Fruit fly (Drosophila melanogaster) whole organism, embryonic: ENCODE data around the gene Gyf.
A peak's percentile ranks its signal among the peaks of the same experiment; 100 is the strongest.

Source experiments
- Abd-B ChIP-seq: fragments of 200-800 bp; sonication (Bioruptor generic); optimal IDR thresholded peaks from 2 replicates; lab custom pipeline; 2018; ENCODE audit warnings: missing biosample characterization, mild to moderate bottlenecking, missing genetic modification characterization, moderate library complexity
- B-H2 ChIP-seq: fragments of 200-800 bp; sonication (Bioruptor generic); optimal IDR thresholded peaks from 2 replicates; lab custom pipeline; 2018; ENCODE audit warnings: missing biosample characterization, mild to moderate bottlenecking, missing genetic modification characterization
- Bteb2 ChIP-seq: fragments of 200-800 bp; sonication (Bioruptor generic); optimal IDR thresholded peaks from 2 replicates; lab custom pipeline; 2016; ENCODE audit warnings: missing biosample characterization, missing genetic modification characterization
- C15 ChIP-seq: fragments of 200-800 bp; sonication (Bioruptor generic); IDR thresholded peaks from 3 replicates; pipeline ENCODE4 v1.3.6; 2022; ENCODE audit warnings: missing biosample characterization, missing genetic modification characterization
- CG10543 ChIP-seq: fragments of 200-800 bp; sonication (Bioruptor generic); optimal IDR thresholded peaks from 3 replicates; lab custom pipeline; 2017; ENCODE audit warnings: missing biosample characterization, mild to moderate bottlenecking, missing genetic modification characterization, moderate library complexity
- CG10654 ChIP-seq: fragments of 200-800 bp; sonication (Bioruptor generic); optimal IDR thresholded peaks from 2 replicates; lab custom pipeline; 2016; ENCODE audit warnings: missing biosample characterization, missing genetic modification characterization
- CG12744 ChIP-seq: fragments of 200-800 bp; sonication (Bioruptor generic); optimal IDR thresholded peaks from 2 replicates; lab custom pipeline; 2016; ENCODE audit warnings: missing biosample characterization, missing genetic modification characterization
- CG13123 ChIP-seq: fragments of 200-800 bp; sonication (Bioruptor generic); optimal IDR thresholded peaks from 2 replicates; lab custom pipeline; 2016; ENCODE audit warnings: missing biosample characterization, missing genetic modification characterization
- CG15479 ChIP-seq: fragments of 200-800 bp; sonication (Bioruptor generic); optimal IDR thresholded peaks from 3 replicates; lab custom pipeline; 2019; ENCODE audit warnings: missing biosample characterization, mild to moderate bottlenecking, missing genetic modification characterization, moderate library complexity
- CG15514 ChIP-seq: fragments of 200-800 bp; sonication (Bioruptor generic); optimal IDR thresholded peaks from 3 replicates; lab custom pipeline; 2017; ENCODE audit warnings: missing biosample characterization, missing genetic modification characterization, mild to moderate bottlenecking, moderate library complexity, missing genetic modification reagents
- CG15601 ChIP-seq: fragments of 200-800 bp; sonication (Bioruptor generic); optimal IDR thresholded peaks from 3 replicates; lab custom pipeline; 2019; ENCODE audit warnings: missing biosample characterization, mild to moderate bottlenecking, missing genetic modification characterization, moderate library complexity
- CG17912 ChIP-seq: fragments of 200-800 bp; sonication (Bioruptor generic); optimal IDR thresholded peaks from 2 replicates; lab custom pipeline; 2018; ENCODE audit warnings: missing biosample characterization, mild to moderate bottlenecking, missing genetic modification characterization
- CG34376 ChIP-seq: fragments of 200-800 bp; sonication (Bioruptor generic); optimal IDR thresholded peaks from 2 replicates; lab custom pipeline; 2018; ENCODE audit warnings: missing biosample characterization, mild to moderate bottlenecking, missing genetic modification characterization
- CG6175 ChIP-seq: fragments of 200-800 bp; sonication (Bioruptor generic); IDR thresholded peaks from 3 replicates; pipeline ENCODE4 v1.3.6; 2022; ENCODE audit warnings: missing biosample characterization, missing genetic modification characterization
- CG6791 ChIP-seq: fragments of 200-800 bp; sonication (Bioruptor generic); IDR thresholded peaks from 3 replicates; pipeline ENCODE4 v1.3.6; 2022; ENCODE audit warnings: missing biosample characterization, missing genetic modification characterization; ENCODE audit not compliant: partially characterized antibody
- CG8944 ChIP-seq: fragments of 200-800 bp; sonication (Bioruptor generic); optimal IDR thresholded peaks from 3 replicates; lab custom pipeline; 2016; ENCODE audit warnings: missing biosample characterization, missing genetic modification characterization
- Deaf1 ChIP-seq: fragments of 200-800 bp; optimal IDR thresholded peaks from 3 replicates; lab custom pipeline; 2019; ENCODE audit warnings: missing biosample characterization, mild to moderate bottlenecking, missing genetic modification characterization, moderate library complexity
- Dek ChIP-seq: fragments of 200-800 bp; sonication (Bioruptor generic); optimal IDR thresholded peaks from 3 replicates; lab custom pipeline; 2019; ENCODE audit warnings: missing biosample characterization, mild to moderate bottlenecking, missing genetic modification characterization, moderate library complexity
- Dip2 ChIP-seq: fragments of 200-800 bp; sonication (Bioruptor generic); IDR thresholded peaks from 2 replicates; pipeline ENCODE4 v1.3.6; 2022; ENCODE audit warnings: missing biosample characterization, missing genetic modification characterization
- Dll ChIP-seq: fragments of 200-800 bp; sonication (Bioruptor generic); IDR thresholded peaks from 4 replicates; pipeline ENCODE4 v1.3.6; 2022; ENCODE audit warnings: missing biosample characterization, missing genetic modification characterization; ENCODE audit not compliant: partially characterized antibody
- Doc2 ChIP-seq: fragments of 200-800 bp; sonication (Bioruptor generic); IDR thresholded peaks from 2 replicates; pipeline ENCODE4 v1.3.6; 2022; ENCODE audit warnings: missing biosample characterization, missing genetic modification characterization
- Ets65A ChIP-seq: fragments of 200-800 bp; sonication (Bioruptor generic); peaks from one replicate; lab custom pipeline; 2016; ENCODE audit warnings: missing biosample characterization, missing genetic modification characterization
- HLHmδ ChIP-seq: fragments of 200-800 bp; sonication (Bioruptor generic); optimal IDR thresholded peaks from 2 replicates; lab custom pipeline; 2018; ENCODE audit warnings: missing biosample characterization, mild to moderate bottlenecking, missing genetic modification characterization, moderate library complexity
- Hr39 ChIP-seq: fragments of >200 bp; optimal IDR thresholded peaks from 2 replicates; lab custom pipeline; 2017
- Hr78 ChIP-seq, 2 experiments: fragments of 200-800 bp in 1 of 2; fragments of >200 bp in 1 of 2; sonication (Bioruptor generic) in 1 of 2; optimal IDR thresholded peaks; 2 replicates each; lab custom pipeline; 2017 to 2019; ENCODE audit warnings: missing biosample characterization in 2 of 2, missing genetic modification characterization in 2 of 2, mild to moderate bottlenecking in 1 of 2, moderate library complexity in 1 of 2
- Mes4 ChIP-seq: fragments of 200-800 bp; sonication (Bioruptor generic); optimal IDR thresholded peaks from 2 replicates; lab custom pipeline; 2016; ENCODE audit warnings: missing biosample characterization, missing genetic modification characterization
- NC2β ChIP-seq: fragments of 200-800 bp; sonication (Bioruptor generic); optimal IDR thresholded peaks from 2 replicates; lab custom pipeline; 2016; ENCODE audit warnings: missing biosample characterization, missing genetic modification characterization
- Nf-YB ChIP-seq: fragments of 200-800 bp; sonication (Bioruptor generic); optimal IDR thresholded peaks from 3 replicates; lab custom pipeline; 2019; ENCODE audit warnings: missing biosample characterization, mild to moderate bottlenecking, missing genetic modification characterization, moderate library complexity
- ab ChIP-seq: fragments of 200-800 bp; sonication (Bioruptor generic); optimal IDR thresholded peaks from 2 replicates; lab custom pipeline; 2016; ENCODE audit warnings: missing biosample characterization, missing genetic modification characterization
- abd-A ChIP-seq: fragments of 200-800 bp; sonication (Bioruptor generic); optimal IDR thresholded peaks from 3 replicates; lab custom pipeline; 2019; ENCODE audit warnings: missing biosample characterization, mild to moderate bottlenecking, missing genetic modification characterization, moderate library complexity
- ash1 ChIP-seq: fragments of 200-800 bp; sonication (Bioruptor generic); optimal IDR thresholded peaks from 2 replicates; lab custom pipeline; 2018; ENCODE audit warnings: missing biosample characterization, mild to moderate bottlenecking, missing genetic modification characterization
- cad ChIP-seq: fragments of >200 bp; optimal IDR thresholded peaks from 2 replicates; lab custom pipeline; 2017; ENCODE audit warnings: missing biosample characterization, missing genetic modification characterization
- caup ChIP-seq: fragments of 200-800 bp; sonication (Bioruptor generic); optimal IDR thresholded peaks from 3 replicates; lab custom pipeline; 2017; ENCODE audit warnings: missing biosample characterization, mild to moderate bottlenecking, missing genetic modification characterization, moderate library complexity; ENCODE audit not compliant: severe bottlenecking
- chm ChIP-seq: fragments of 200-800 bp; sonication (Bioruptor generic); IDR thresholded peaks from 2 replicates; pipeline ENCODE4 v1.3.6; 2022; ENCODE audit warnings: missing biosample characterization, missing genetic modification characterization
- danr ChIP-seq: fragments of 200-800 bp; sonication (Bioruptor generic); IDR thresholded peaks from 2 replicates; pipeline ENCODE4 v1.3.6; 2022; ENCODE audit warnings: missing biosample characterization, missing genetic modification characterization
- dpn ChIP-seq, 2 experiments: fragments of 200-800 bp; sonication (Bioruptor generic); optimal IDR thresholded peaks; 3 replicates each; lab custom pipeline; 2016; ENCODE audit warnings: missing biosample characterization in 2 of 2, missing genetic modification characterization in 2 of 2
- ems ChIP-seq: fragments of 200-800 bp; sonication (Bioruptor generic); optimal IDR thresholded peaks from 3 replicates; lab custom pipeline; 2016; ENCODE audit warnings: missing biosample characterization, missing genetic modification characterization
- her ChIP-seq: fragments of 200-800 bp; sonication (Bioruptor generic); optimal IDR thresholded peaks from 2 replicates; lab custom pipeline; 2016; ENCODE audit warnings: missing biosample characterization, missing genetic modification characterization
- hkb ChIP-seq, 2 experiments: fragments of 200-800 bp in 1 of 2; fragments of >200 bp in 1 of 2; sonication (Bioruptor generic) in 1 of 2; IDR thresholded peaks in 1 of 2; optimal IDR thresholded peaks in 1 of 2; 2 replicates each; pipeline versions ENCODE4 v1.3.6 to Lab custom; 2017 to 2022; ENCODE audit warnings: missing biosample characterization in 1 of 2, missing genetic modification characterization in 1 of 2
- insv ChIP-seq, 2 experiments: fragments of 200-800 bp; sonication (Bioruptor generic); optimal IDR thresholded peaks; 3 replicates each; lab custom pipeline; 2016 to 2018; ENCODE audit warnings: missing biosample characterization in 2 of 2, missing genetic modification characterization in 2 of 2
- lola ChIP-seq, 3 experiments: fragments of >200 bp in 2 of 3; fragments of 200-800 bp in 1 of 3; sonication (Bioruptor generic) in 1 of 3; optimal IDR thresholded peaks; 2 replicates each; lab custom pipeline; 2017 to 2019; ENCODE audit warnings: missing biosample characterization in 3 of 3, missing genetic modification characterization in 3 of 3, mild to moderate bottlenecking in 1 of 3, moderate library complexity in 1 of 3
- nerfin-2 ChIP-seq: fragments of 200-800 bp; sonication (Bioruptor generic); IDR thresholded peaks from 2 replicates; pipeline ENCODE4 v1.3.6; 2022; ENCODE audit warnings: missing biosample characterization, missing genetic modification characterization; ENCODE audit not compliant: partially characterized antibody
- org-1 ChIP-seq: fragments of 200-800 bp; sonication (Bioruptor generic); optimal IDR thresholded peaks from 2 replicates; lab custom pipeline; 2017; ENCODE audit warnings: missing biosample characterization, missing genetic modification characterization
- run ChIP-seq: fragments of 200-800 bp; sonication (Bioruptor generic); optimal IDR thresholded peaks from 3 replicates; lab custom pipeline; 2018; ENCODE audit warnings: missing biosample characterization, mild to moderate bottlenecking, missing genetic modification characterization
- salm ChIP-seq: fragments of 200-800 bp; sonication (Bioruptor generic); optimal IDR thresholded peaks from 2 replicates; lab custom pipeline; 2018; ENCODE audit warnings: missing biosample characterization, mild to moderate bottlenecking, missing genetic modification characterization
- sd ChIP-seq: fragments of 200-800 bp; sonication (Bioruptor generic); optimal IDR thresholded peaks from 3 replicates; lab custom pipeline; 2018; ENCODE audit warnings: missing biosample characterization, mild to moderate bottlenecking, missing genetic modification characterization, moderate library complexity
- tll ChIP-seq, 2 experiments: fragments of 200-800 bp in 1 of 2; fragments of >200 bp in 1 of 2; sonication (Bioruptor generic) in 1 of 2; optimal IDR thresholded peaks; 2 replicates each; lab custom pipeline; 2017 to 2019; ENCODE audit warnings: missing biosample characterization in 2 of 2, missing genetic modification characterization in 2 of 2, mild to moderate bottlenecking in 1 of 2, moderate library complexity in 1 of 2
- zfh1 ChIP-seq: fragments of 200-800 bp; sonication (Bioruptor generic); IDR thresholded peaks from 3 replicates; pipeline ENCODE4 v1.3.6; 2022; ENCODE audit warnings: missing biosample characterization, missing genetic modification characterization

Gene Gyf

DNA sequence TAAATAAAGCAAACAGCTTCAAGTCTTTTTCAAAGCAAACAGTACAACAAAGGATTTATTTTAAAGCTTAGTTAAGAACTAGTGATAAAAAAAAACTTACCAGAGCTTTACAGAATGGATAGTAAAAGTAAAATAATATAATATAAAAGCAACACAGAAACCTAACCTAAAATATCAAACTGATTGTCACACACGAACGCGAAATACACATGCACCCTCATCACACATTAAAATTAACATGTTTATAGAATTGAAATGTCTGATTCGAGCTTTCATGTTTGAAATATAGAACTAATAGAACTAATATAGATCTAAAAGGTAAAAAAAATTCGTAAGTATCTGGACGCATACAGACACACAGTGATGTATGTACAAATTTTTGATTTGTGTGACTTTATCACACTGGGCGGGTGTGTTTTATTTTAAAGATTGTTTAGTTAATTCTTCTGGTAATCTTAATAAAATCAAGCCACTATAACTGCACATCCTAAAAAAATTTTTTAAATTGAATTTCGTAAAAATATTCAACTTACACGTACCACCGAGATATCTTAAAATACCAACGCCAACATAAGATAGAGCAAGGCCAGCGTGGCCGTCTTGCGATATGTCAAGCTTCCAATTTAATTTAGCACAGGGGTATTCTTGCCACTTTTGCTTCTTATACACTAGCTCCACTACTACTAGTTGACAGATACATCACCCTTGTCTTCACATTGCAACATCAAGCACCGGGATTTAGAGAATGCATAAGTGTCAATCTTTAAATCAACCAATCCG is at the start of gene Gyf (continued):
- TF ChIP-seq Abd-B (no peak), dpn (GFP tag; optimal IDR thresholded peaks at IDR 0.05; lab: Kevin White, UChicago) (peak in 1 of 2 experiments; percentile 21), CG12744 (GFP tag; lab: Kevin White, UChicago) (no peak), chm (no peak), Deaf1 (tag; lab: Kevin White, UChicago) (no peak), HLHmδ (GFP tag; lab: Kevin White, UChicago) (no peak), NC2β (GFP tag; lab: Kevin White, UChicago) (peak; percentile 28), caup (GFP tag; lab: Kevin White, UChicago) (no peak), Dek (no peak), ash1 (GFP tag; lab: Kevin White, UChicago) (no peak), Doc2 (GFP tag; lab: Robert Waterston, UW) (no peak), Dll (no peak), nerfin-2 (GFP tag; lab: Robert Waterston, UW) (no peak), org-1 (GFP tag; lab: Kevin White, UChicago) (no peak), ems (GFP tag; lab: Kevin White, UChicago) (no peak), C15 (GFP tag; lab: Robert Waterston, UW) (no peak), tll (GFP tag; optimal IDR thresholded peaks at IDR 0.05; lab: Kevin White, UChicago) (peak in 1 of 2 experiments; percentile 74), Ets65A (GFP tag; lab: Kevin White, UChicago) (peak; percentile 95), hkb (optimal IDR thresholded peaks at IDR 0.05; lab: Kevin White, UChicago) (no peak), hkb (GFP tag; IDR thresholded peaks at IDR 0.05; lab: Robert Waterston, UW) (0 out of 2 replicates have a peak, but pooled peaks have one; percentile 53), danr (GFP tag; lab: Robert Waterston, UW) (no peak), ab (GFP tag; lab: Kevin White, UChicago) (no peak), Bteb2 (GFP tag; lab: Kevin White, UChicago) (no peak), run (tag; lab: Kevin White, UChicago) (no peak), CG15601 (tag; lab: Kevin White, UChicago) (no peak), CG17912 (GFP tag; lab: Kevin White, UChicago) (no peak), her (GFP tag; lab: Kevin White, UChicago) (no peak), salm (no peak), CG13123 (GFP tag; lab: Kevin White, UChicago) (no peak), CG10543 (no peak), lola (GFP tag; optimal IDR thresholded peaks at IDR 0.05; lab: Kevin White, UChicago) (peak in 1 of 3 experiments; percentile 77), insv (GFP tag; optimal IDR thresholded peaks at IDR 0.05; lab: Kevin White, UChicago) (no peak), CG15479 (GFP tag; lab: Kevin White, UChicago) (no peak), Mes4 (GFP tag; lab: Kevin White, UChicago) (peak; percentile 29), zfh1 (GFP tag; lab: Robert Waterston, UW) (no peak), abd-A (tag; lab: Kevin White, UChicago) (no peak), CG10654 (GFP tag; lab: Kevin White, UChicago) (no peak), CG34376 (GFP tag; lab: Kevin White, UChicago) (peak; percentile 53), B-H2 (GFP tag; lab: Kevin White, UChicago) (no peak), Dip2 (GFP tag; lab: Robert Waterston, UW) (no peak), Nf-YB (GFP tag; lab: Kevin White, UChicago) (no peak), cad (GFP tag; lab: Kevin White, UChicago) (no peak), CG6175 (no peak), CG8944 (peak; percentile 52), CG6791 (GFP tag; lab: Robert Waterston, UW) (no peak), Hr39 (lab: Kevin White, UChicago) (no peak), CG15514 (GFP tag; lab: Kevin White, UChicago) (no peak), Hr78 (GFP tag; optimal IDR thresholded peaks at IDR 0.05; lab: Kevin White, UChicago) (peak in 1 of 2 experiments; percentile 50), sd (tag; lab: Kevin White, UChicago) (no peak)
